Worm (Caenorhabditis elegans) whole organism, L4 larva: Measurements from ENCODE around the gene lro-1.

Experiments used
- F10B5.3 ChIP-seq: sonication (generic microtip); optimal IDR thresholded peaks from 2 replicates; lab custom pipeline; 2016; ENCODE audit warnings: mild to moderate bottlenecking, missing genetic modification characterization, missing compliant biosample characterization
- dmd-6 ChIP-seq: fragments of 200-800 bp; sonication (Bioruptor generic); IDR thresholded peaks from 2 replicates; pipeline ENCODE4 v1.3.6; 2022; ENCODE audit warnings: missing genetic modification reagents, missing genetic modification characterization, missing compliant biosample characterization
- gei-8 ChIP-seq: fragments of 200-800 bp; sonication (Bioruptor generic); optimal IDR thresholded peaks from 2 replicates; lab custom pipeline; 2018; ENCODE audit warnings: mild to moderate bottlenecking, missing genetic modification characterization, missing compliant biosample characterization
- jun-1 ChIP-seq: fragments of 150-350 bp; optimal IDR thresholded peaks from 2 replicates; lab custom pipeline; 2014; ENCODE audit warnings: missing biosample characterization, missing genetic modification reagents, missing genetic modification characterization
- mes-2 ChIP-seq: sonication (generic microtip); optimal IDR thresholded peaks from 2 replicates; lab custom pipeline; 2016; ENCODE audit warnings: missing genotype, mild to moderate bottlenecking, missing genetic modification characterization, missing compliant biosample characterization; ENCODE audit not compliant: poor library complexity, severe bottlenecking
- nhr-25 ChIP-seq: sonication (generic microtip); optimal IDR thresholded peaks from 2 replicates; lab custom pipeline; 2017; ENCODE audit warnings: missing genetic modification characterization, mild to moderate bottlenecking, missing compliant biosample characterization, antibody characterized with exemption, moderate library complexity, borderline replicate concordance; ENCODE audit not compliant: insufficient read depth

DNA sequence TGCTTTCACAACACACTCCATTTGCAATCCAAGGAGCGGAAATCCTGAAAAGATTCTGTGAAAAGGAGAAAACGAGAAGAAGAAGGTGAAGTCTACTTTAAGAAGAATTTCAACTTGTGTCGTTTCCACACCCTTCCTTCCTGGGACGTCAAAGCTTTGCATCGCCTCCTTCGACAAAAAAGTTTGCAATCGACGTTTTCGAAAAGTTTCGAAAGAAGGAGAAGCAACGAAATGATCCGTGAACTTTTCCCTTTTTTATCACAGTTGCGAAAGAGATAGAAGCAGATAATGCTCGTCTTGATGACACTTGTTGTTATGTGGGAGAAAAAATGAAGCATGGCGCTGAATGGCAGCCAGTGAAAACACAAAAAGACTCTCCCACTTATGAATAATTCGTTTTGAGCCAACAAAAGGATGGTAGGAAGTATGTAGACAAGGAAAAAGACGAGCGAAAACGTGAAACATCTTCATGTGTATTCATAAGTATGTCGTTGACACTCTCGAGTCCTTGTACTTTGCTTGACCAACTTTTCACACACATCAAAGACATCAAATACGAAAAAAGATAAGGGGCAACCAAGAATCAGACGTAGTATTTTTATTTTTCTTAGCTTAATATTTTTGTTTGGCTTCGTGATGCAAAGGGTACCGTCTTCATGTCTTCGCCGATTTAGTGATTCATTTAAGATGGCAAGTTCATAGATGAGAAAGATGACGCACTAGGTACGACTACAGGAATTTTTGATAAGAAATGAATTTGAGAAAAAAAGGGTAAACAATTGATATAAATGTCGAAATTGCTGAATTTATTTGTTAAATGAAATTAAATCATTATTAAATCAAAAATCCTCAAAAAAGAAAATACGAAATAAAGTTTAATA is 22.9 kb upstream of the lro-1 start:
- TF ChIP-seq gei-8, result no peak
- TF ChIP-seq dmd-6 (GFP tag; lab: Robert Waterston, UW), result peak; percentile 52
- no peak for TF ChIP-seq mes-2 (tag; lab: Kevin White, UChicago)
- TF ChIP-seq nhr-25 (tag; lab: Kevin White, UChicago), result no peak
- no peak for TF ChIP-seq jun-1 (tag; lab: Kevin White, UChicago)
- TF ChIP-seq F10B5.3 (tag; lab: Kevin White, UChicago), result no peak
